Comparison of ENCODE assay signal across 2 fruit fly cellular contexts in the genomic region with DNA sequence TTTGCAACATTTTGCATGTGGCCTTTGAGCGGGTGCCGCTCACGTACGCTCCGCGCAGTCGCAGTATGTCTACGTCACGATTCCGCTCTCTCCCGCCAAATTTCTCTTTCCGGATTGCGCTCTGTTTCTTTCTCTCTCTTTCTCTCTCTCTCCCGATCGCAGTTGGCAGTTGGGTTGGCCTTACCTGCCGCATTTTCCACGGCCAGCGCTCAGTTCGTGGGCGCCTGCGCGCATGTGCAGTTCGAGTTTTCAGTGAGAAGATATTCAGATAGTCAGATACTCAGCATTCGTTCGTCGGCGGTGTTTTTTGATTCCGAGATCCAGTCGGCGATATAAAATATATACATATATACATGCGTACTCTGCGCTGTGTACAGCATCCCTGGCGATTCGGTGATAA.
TF ChIP-seq lines count a peak whose summit lies in the region.

A gene (plus strand): TSS at position 208 of the 400 bp plus-strand sequence.

TF ChIP-seq in whole organism, embryonic, 481 proteins besides CTCF, POLR2A, EP300 and RAD21 (continued from another document):
- no peak for TF ChIP-seq CG4404 (GFP tag; IDR thresholded peaks at IDR 0.05; lab: Robert Waterston, UW)
- TF ChIP-seq mirr (GFP tag; optimal IDR thresholded peaks at IDR 0.05; lab: Kevin White, UChicago) = no peak
- TF ChIP-seq sens (GFP tag; lab: Kevin White, UChicago) = peak; percentile 73
- TF ChIP-seq Xrp1 (GFP tag; IDR thresholded peaks at IDR 0.05; lab: Robert Waterston, UW) = 0 out of 2 replicates have a peak, but pooled peaks have one; percentile 23
- no peak for TF ChIP-seq CG18262 (tag; optimal IDR thresholded peaks at IDR 0.05; lab: Kevin White, UChicago)
- no peak for TF ChIP-seq CG12104 (GFP tag; optimal IDR thresholded peaks at IDR 0.05; lab: Kevin White, UChicago)
- TF ChIP-seq CG17829 (tag; optimal IDR thresholded peaks at IDR 0.05; lab: Kevin White, UChicago) = peak; percentile 7
- peak; percentile 39 for TF ChIP-seq Med (GFP tag; lab: Kevin White, UChicago)
- TF ChIP-seq Trl (optimal IDR thresholded peaks at IDR 0.05; lab: Kevin White, UChicago) = peak; percentile 29 to 91
- no peak for TF ChIP-seq Trl (GFP tag; optimal IDR thresholded peaks at IDR 0.05; lab: Kevin White, UChicago)
- peak in 1 of 2 experiments; percentile 1 for TF ChIP-seq Eip74EF (GFP tag; optimal IDR thresholded peaks at IDR 0.05; lab: Kevin White, UChicago)
- peak; percentile 43; the same call in 1 of the 4 replicates for TF ChIP-seq Dll (GFP tag; IDR thresholded peaks at IDR 0.05; lab: Robert Waterston, UW; ENCODE audit: partially characterized antibody)
- no peak for TF ChIP-seq CG14441 (GFP tag; IDR thresholded peaks at IDR 0.05; lab: Robert Waterston, UW)
- no peak for TF ChIP-seq CG6854 (GFP tag; optimal IDR thresholded peaks at IDR 0.05; lab: Kevin White, UChicago)
- no peak for TF ChIP-seq CG10431 (GFP tag; optimal IDR thresholded peaks at IDR 0.05; lab: Kevin White, UChicago)
- 0 out of 3 replicates have a peak, but pooled peaks have one; percentile 12 for TF ChIP-seq Optix (GFP tag; IDR thresholded peaks at IDR 0.05; lab: Robert Waterston, UW)
- 0 out of 2 replicates have a peak, but pooled peaks have one; percentile 13 for TF ChIP-seq Drgx (GFP tag; IDR thresholded peaks at IDR 0.05; lab: Robert Waterston, UW)
- no peak for TF ChIP-seq fd102C (GFP tag; optimal IDR thresholded peaks at IDR 0.05; lab: Kevin White, UChicago)
- TF ChIP-seq CG12769 (tag; optimal IDR thresholded peaks at IDR 0.05; lab: Kevin White, UChicago) = no peak
- TF ChIP-seq Stat92E (GFP tag; optimal IDR thresholded peaks at IDR 0.05; lab: Kevin White, UChicago) = no peak
- TF ChIP-seq tap (tag; optimal IDR thresholded peaks at IDR 0.05; lab: Kevin White, UChicago) = no peak
- TF ChIP-seq pfk (GFP tag; optimal IDR thresholded peaks at IDR 0.05; lab: Kevin White, UChicago) = no peak
- TF ChIP-seq CG1832 (GFP tag; optimal IDR thresholded peaks at IDR 0.05; lab: Kevin White, UChicago) = peak; percentile 40
- TF ChIP-seq zfh1 (GFP tag; IDR thresholded peaks at IDR 0.05; lab: Robert Waterston, UW) = 0 out of 3 replicates have a peak, but pooled peaks have one; percentile 38
- 0 out of 3 replicates have a peak, but pooled peaks have one; percentile 11 for TF ChIP-seq CG14860 (GFP tag; IDR thresholded peaks at IDR 0.05; lab: Robert Waterston, UW; ENCODE audit: partially characterized antibody)
- no peak for TF ChIP-seq ranshi (GFP tag; IDR thresholded peaks at IDR 0.05; lab: Robert Waterston, UW)
- 0 out of 3 replicates have a peak, but pooled peaks have one; percentile 53 for TF ChIP-seq CG2199 (GFP tag; IDR thresholded peaks at IDR 0.05; lab: Robert Waterston, UW)
- no peak for TF ChIP-seq disco-r (GFP tag; optimal IDR thresholded peaks at IDR 0.05; lab: Kevin White, UChicago)
- TF ChIP-seq Jarid2 (GFP tag; optimal IDR thresholded peaks at IDR 0.05; lab: Kevin White, UChicago) = peak; percentile 64
- no peak for TF ChIP-seq caup (GFP tag; optimal IDR thresholded peaks at IDR 0.05; lab: Kevin White, UChicago; ENCODE audit: severe bottlenecking)
- TF ChIP-seq HLHmδ (GFP tag; optimal IDR thresholded peaks at IDR 0.05; lab: Kevin White, UChicago) = peak; percentile 27
- peak; percentile 96 for TF ChIP-seq CG15479 (GFP tag; optimal IDR thresholded peaks at IDR 0.05; lab: Kevin White, UChicago)
- no peak for TF ChIP-seq Ada2b (GFP tag; IDR thresholded peaks at IDR 0.05; lab: Robert Waterston, UW)
- TF ChIP-seq Ptx1 (GFP tag; IDR thresholded peaks at IDR 0.05; lab: Robert Waterston, UW) = no peak
- TF ChIP-seq Mes4 (GFP tag; optimal IDR thresholded peaks at IDR 0.05; lab: Kevin White, UChicago) = no peak
- TF ChIP-seq HLH4C (GFP tag; IDR thresholded peaks at IDR 0.05; lab: Robert Waterston, UW; ENCODE audit: partially characterized antibody) = 0 out of 3 replicates have a peak, but pooled peaks have one; percentile 9
- TF ChIP-seq ara (GFP tag; IDR thresholded peaks at IDR 0.05; lab: Robert Waterston, UW) = 0 out of 2 replicates have a peak, but pooled peaks have one; percentile 14

TF ChIP-seq in whole organism, prepupa, 60 proteins besides CTCF, POLR2A, EP300 and RAD21 (continued from another document):
- peak; percentile 41; the same call in 1 of the 2 replicates for TF ChIP-seq CG15336 (GFP tag; IDR thresholded peaks at IDR 0.05; lab: Robert Waterston, UW)
- no peak for TF ChIP-seq CG31627 (GFP tag; optimal IDR thresholded peaks at IDR 0.05; lab: Kevin White, UChicago)
- peak; percentile 67 for TF ChIP-seq CG1621 (tag; optimal IDR thresholded peaks at IDR 0.05; lab: Kevin White, UChicago)
- no peak for TF ChIP-seq CG10631 (GFP tag; optimal IDR thresholded peaks at IDR 0.05; lab: Kevin White, UChicago)
TF ChIP-seq in whole organism, prepupa: peak in this region for 14.
